Fruit fly (Drosophila melanogaster) whole organism, embryonic: ENCODE data around the gene smid.

Experiments
- CG10654 ChIP-seq: fragments of 200-800 bp; sonication (Bioruptor generic); optimal IDR thresholded peaks from 2 replicates; lab custom pipeline; 2016; ENCODE audit warnings: missing biosample characterization, missing genetic modification characterization
- CG11723 ChIP-seq: fragments of 200-800 bp; sonication (Bioruptor generic); optimal IDR thresholded peaks from 2 replicates; lab custom pipeline; 2017; ENCODE audit warnings: missing biosample characterization, mild to moderate bottlenecking, missing genetic modification characterization
- CG12769 ChIP-seq: fragments of 200-800 bp; sonication (Bioruptor generic); optimal IDR thresholded peaks from 2 replicates; lab custom pipeline; 2019; ENCODE audit warnings: missing biosample characterization, mild to moderate bottlenecking, missing genetic modification characterization, moderate library complexity
- CG12942 ChIP-seq: fragments of 200-800 bp; sonication (Bioruptor generic); optimal IDR thresholded peaks from 3 replicates; lab custom pipeline; 2016; ENCODE audit warnings: missing biosample characterization, missing genetic modification characterization
- CG16815 ChIP-seq: fragments of 200-800 bp; sonication (Bioruptor generic); optimal IDR thresholded peaks from 3 replicates; lab custom pipeline; 2017; ENCODE audit warnings: missing biosample characterization, mild to moderate bottlenecking, missing genetic modification characterization
- CG17802 ChIP-seq: fragments of 200-800 bp; sonication (Bioruptor generic); optimal IDR thresholded peaks from 2 replicates; lab custom pipeline; 2018; ENCODE audit warnings: missing biosample characterization, mild to moderate bottlenecking, missing genetic modification characterization, moderate library complexity
- CG17829 ChIP-seq: fragments of 200-800 bp; optimal IDR thresholded peaks from 2 replicates; lab custom pipeline; 2019; ENCODE audit warnings: missing biosample characterization, mild to moderate bottlenecking, missing genetic modification characterization, moderate library complexity
- CG18476 ChIP-seq: fragments of 200-800 bp; sonication (Bioruptor generic); optimal IDR thresholded peaks from 2 replicates; lab custom pipeline; 2016; ENCODE audit warnings: missing biosample characterization, mild to moderate bottlenecking, missing genetic modification characterization
- CG18619 ChIP-seq: fragments of 200-800 bp; sonication (Bioruptor generic); optimal IDR thresholded peaks from 3 replicates; lab custom pipeline; 2017; ENCODE audit warnings: missing biosample characterization, mild to moderate bottlenecking, missing genetic modification characterization
- CG33557 ChIP-seq: fragments of 200-800 bp; sonication (Bioruptor generic); optimal IDR thresholded peaks from 2 replicates; lab custom pipeline; 2019; ENCODE audit warnings: missing biosample characterization, mild to moderate bottlenecking, missing genetic modification characterization, moderate library complexity
- CG42726 ChIP-seq: fragments of 200-800 bp; sonication (Bioruptor generic); IDR thresholded peaks from 2 replicates; pipeline ENCODE4 v1.3.6; 2022; ENCODE audit warnings: missing biosample characterization, missing genetic modification characterization; ENCODE audit not compliant: partially characterized antibody
- CG4730 ChIP-seq: fragments of 200-800 bp; sonication (Bioruptor generic); IDR thresholded peaks from 2 replicates; pipeline ENCODE4 v1.3.6; 2022; ENCODE audit warnings: missing biosample characterization, missing genetic modification characterization
- CG4854 ChIP-seq: fragments of 200-800 bp; sonication (Bioruptor generic); optimal IDR thresholded peaks from 2 replicates; lab custom pipeline; 2016; ENCODE audit warnings: missing biosample characterization, missing genetic modification characterization, inconsistent platforms
- CG7786 ChIP-seq: fragments of 200-800 bp; sonication (Bioruptor generic); optimal IDR thresholded peaks from 2 replicates; lab custom pipeline; 2016; ENCODE audit warnings: missing biosample characterization, missing genetic modification characterization
- CG8290 ChIP-seq, 3 experiments: fragments of 200-800 bp; sonication (Bioruptor generic); optimal IDR thresholded peaks; 2 replicates each; lab custom pipeline; 2016 to 2019; ENCODE audit warnings: missing biosample characterization in 3 of 3, missing genetic modification characterization in 3 of 3, mild to moderate bottlenecking in 2 of 3, moderate library complexity in 1 of 3
- CG8388 ChIP-seq: fragments of 200-800 bp; sonication (Bioruptor generic); optimal IDR thresholded peaks from 2 replicates; lab custom pipeline; 2019; ENCODE audit warnings: missing biosample characterization, mild to moderate bottlenecking, missing genetic modification characterization, moderate library complexity
- CG8478 ChIP-seq: fragments of >200 bp; optimal IDR thresholded peaks from 2 replicates; lab custom pipeline; 2018
- Camta ChIP-seq: fragments of 200-800 bp; sonication (Bioruptor generic); optimal IDR thresholded peaks from 2 replicates; lab custom pipeline; 2016; ENCODE audit warnings: missing biosample characterization, missing genetic modification characterization
- Chrac-16 ChIP-seq: fragments of 200-800 bp; sonication (Bioruptor generic); optimal IDR thresholded peaks from 3 replicates; lab custom pipeline; 2016; ENCODE audit warnings: missing biosample characterization, missing genetic modification characterization
- Ets97D ChIP-seq: fragments of 200-800 bp; sonication (Bioruptor generic); optimal IDR thresholded peaks from 3 replicates; lab custom pipeline; 2016; ENCODE audit warnings: missing biosample characterization, missing genetic modification characterization
- H15 ChIP-seq: fragments of 200-800 bp; sonication (Bioruptor generic); IDR thresholded peaks from 3 replicates; pipeline ENCODE4 v1.3.6; 2022; ENCODE audit warnings: missing biosample characterization, missing genetic modification characterization
- H2.0 ChIP-seq: fragments of 200-800 bp; sonication (Bioruptor generic); IDR thresholded peaks from 2 replicates; pipeline ENCODE4 v1.3.6; 2022; ENCODE audit warnings: missing biosample characterization, missing genetic modification characterization
- HLH4C ChIP-seq: fragments of 200-800 bp; sonication (Bioruptor generic); IDR thresholded peaks from 3 replicates; pipeline ENCODE4 v1.3.6; 2022; ENCODE audit warnings: missing biosample characterization, missing genetic modification characterization; ENCODE audit not compliant: partially characterized antibody
- HLH54F ChIP-seq: fragments of 200-800 bp; sonication (Bioruptor generic); optimal IDR thresholded peaks from 3 replicates; lab custom pipeline; 2016; ENCODE audit warnings: missing biosample characterization, missing genetic modification characterization
- Hey ChIP-seq: fragments of 200-800 bp; sonication (Bioruptor generic); optimal IDR thresholded peaks from 3 replicates; lab custom pipeline; 2018; ENCODE audit warnings: missing biosample characterization, mild to moderate bottlenecking, missing genetic modification characterization
- Hmr ChIP-seq: fragments of 200-800 bp; sonication (Bioruptor generic); optimal IDR thresholded peaks from 3 replicates; lab custom pipeline; 2017; ENCODE audit warnings: mild to moderate bottlenecking, missing biosample characterization, missing genetic modification reagents, missing genetic modification characterization
- MBD-R2 ChIP-seq: fragments of 200-800 bp; sonication (Bioruptor generic); IDR thresholded peaks from 2 replicates; pipeline ENCODE4 v1.3.6; 2022; ENCODE audit warnings: missing biosample characterization, missing genetic modification characterization
- Myb ChIP-seq: fragments of 200-800 bp; sonication (Bioruptor generic); optimal IDR thresholded peaks from 2 replicates; lab custom pipeline; 2016; ENCODE audit warnings: missing biosample characterization, missing genetic modification characterization
- Six4 ChIP-seq: fragments of 200-800 bp; sonication (Bioruptor generic); optimal IDR thresholded peaks from 2 replicates; lab custom pipeline; 2016; ENCODE audit warnings: missing biosample characterization, missing genetic modification characterization
- ara ChIP-seq: fragments of 200-800 bp; sonication (Bioruptor generic); IDR thresholded peaks from 2 replicates; pipeline ENCODE4 v1.3.6; 2022; ENCODE audit warnings: missing biosample characterization, missing genetic modification characterization
- bigmax ChIP-seq: fragments of 200-800 bp; sonication (Bioruptor generic); optimal IDR thresholded peaks from 2 replicates; lab custom pipeline; 2018; ENCODE audit warnings: missing biosample characterization, mild to moderate bottlenecking, missing genetic modification characterization
- btn ChIP-seq: fragments of 200-800 bp; sonication (Bioruptor generic); optimal IDR thresholded peaks from 2 replicates; lab custom pipeline; 2016; ENCODE audit warnings: missing biosample characterization, missing genetic modification characterization
- caup ChIP-seq: fragments of 200-800 bp; sonication (Bioruptor generic); optimal IDR thresholded peaks from 3 replicates; lab custom pipeline; 2017; ENCODE audit warnings: missing biosample characterization, mild to moderate bottlenecking, missing genetic modification characterization, moderate library complexity; ENCODE audit not compliant: severe bottlenecking
- dm ChIP-seq: fragments of 200-800 bp; sonication (Bioruptor generic); optimal IDR thresholded peaks from 3 replicates; lab custom pipeline; 2016; ENCODE audit warnings: missing biosample characterization, missing genetic modification characterization
- fd96Cb ChIP-seq: fragments of 200-800 bp; sonication (Bioruptor generic); optimal IDR thresholded peaks from 2 replicates; lab custom pipeline; 2018; ENCODE audit warnings: missing biosample characterization, mild to moderate bottlenecking, missing genetic modification characterization, moderate library complexity
- jigr1 ChIP-seq: fragments of 200-800 bp; sonication (Bioruptor generic); IDR thresholded peaks from 3 replicates; pipeline ENCODE4 v1.3.6; 2022; ENCODE audit warnings: missing biosample characterization, missing genetic modification characterization
- lbe ChIP-seq: fragments of 200-800 bp; sonication (Bioruptor generic); optimal IDR thresholded peaks from 2 replicates; lab custom pipeline; 2016; ENCODE audit warnings: missing biosample characterization, mild to moderate bottlenecking, missing genetic modification characterization
- nerfin-2 ChIP-seq: fragments of 200-800 bp; sonication (Bioruptor generic); IDR thresholded peaks from 2 replicates; pipeline ENCODE4 v1.3.6; 2022; ENCODE audit warnings: missing biosample characterization, missing genetic modification characterization; ENCODE audit not compliant: partially characterized antibody
- nom ChIP-seq: fragments of 200-800 bp; sonication (Bioruptor generic); optimal IDR thresholded peaks from 2 replicates; lab custom pipeline; 2017; ENCODE audit warnings: missing biosample characterization, missing genetic modification characterization, mild to moderate bottlenecking, moderate library complexity, missing genetic modification reagents
- odd ChIP-seq: fragments of 200-800 bp; sonication (Bioruptor generic); optimal IDR thresholded peaks from 2 replicates; lab custom pipeline; 2017; ENCODE audit warnings: missing biosample characterization, mild to moderate bottlenecking, missing genetic modification characterization
- pzg ChIP-seq: fragments of 200-800 bp; sonication (Bioruptor generic); optimal IDR thresholded peaks from 3 replicates; lab custom pipeline; 2018; ENCODE audit warnings: missing biosample characterization, mild to moderate bottlenecking, missing genetic modification characterization, moderate library complexity
- ranshi ChIP-seq: fragments of 200-800 bp; sonication (Bioruptor generic); IDR thresholded peaks from 2 replicates; pipeline ENCODE4 v1.3.6; 2022; ENCODE audit warnings: missing biosample characterization, missing genetic modification characterization
- so ChIP-seq: fragments of 200-800 bp; sonication (Bioruptor generic); IDR thresholded peaks from 3 replicates; pipeline ENCODE4 v1.3.6; 2022; ENCODE audit warnings: missing biosample characterization, missing genetic modification characterization
- tgo ChIP-seq: fragments of 200-800 bp; sonication (Bioruptor generic); IDR thresholded peaks from 3 replicates; pipeline ENCODE4 v1.3.6; 2022; ENCODE audit warnings: missing biosample characterization, missing genetic modification characterization
- tll ChIP-seq, 2 experiments: fragments of 200-800 bp in 1 of 2; fragments of >200 bp in 1 of 2; sonication (Bioruptor generic) in 1 of 2; optimal IDR thresholded peaks; 2 replicates each; lab custom pipeline; 2017 to 2019; ENCODE audit warnings: missing biosample characterization in 2 of 2, missing genetic modification characterization in 2 of 2, mild to moderate bottlenecking in 1 of 2, moderate library complexity in 1 of 2
- unc-4 ChIP-seq: fragments of 200-800 bp; sonication (Bioruptor generic); IDR thresholded peaks from 2 replicates; pipeline ENCODE4 v1.3.6; 2022; ENCODE audit warnings: missing biosample characterization, missing genetic modification characterization; ENCODE audit not compliant: partially characterized antibody
- wek ChIP-seq: fragments of 200-800 bp; sonication (Bioruptor generic); optimal IDR thresholded peaks from 3 replicates; lab custom pipeline; 2018; ENCODE audit warnings: missing biosample characterization, mild to moderate bottlenecking, missing genetic modification characterization, moderate library complexity
- wor ChIP-seq: fragments of 200-800 bp; sonication (Bioruptor generic); IDR thresholded peaks from 2 replicates; pipeline ENCODE4 v1.3.6; 2022; ENCODE audit warnings: missing biosample characterization, missing genetic modification characterization

Gene smid

DNA sequence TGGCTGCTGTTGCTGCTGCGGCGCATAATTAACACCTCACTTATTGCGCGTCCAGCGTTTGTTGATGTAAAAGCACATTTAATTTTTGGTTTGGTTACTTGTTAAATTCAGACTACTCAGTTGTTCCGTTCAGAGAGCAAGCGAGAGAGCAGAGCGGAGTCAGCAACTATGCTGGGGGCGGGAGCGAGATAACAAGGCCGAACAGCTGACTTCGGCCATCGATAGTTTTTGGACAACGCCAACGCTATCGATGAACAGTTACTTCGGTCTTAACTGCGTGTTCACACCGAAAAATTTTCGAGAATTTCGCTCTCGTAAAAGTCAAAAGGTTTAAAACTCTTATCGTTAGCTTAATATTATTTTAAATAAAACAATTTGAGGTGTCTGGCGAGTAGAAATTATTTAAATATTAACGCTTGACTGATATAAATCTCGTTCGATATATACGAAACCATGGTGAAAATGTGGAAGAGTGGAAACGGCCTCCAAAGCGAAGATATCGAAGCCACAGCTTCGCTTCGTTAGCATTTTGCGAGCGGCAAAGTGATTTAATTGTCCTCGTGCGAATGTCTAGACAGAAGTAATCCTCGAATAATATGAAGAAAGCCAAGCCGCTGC is at the start of gene smid, which contains the start of gene SMSr:
TSS of gene smid (plus strand) at position 256 of the 618 bp plus-strand sequence.
TSS of gene SMSr (minus strand) at position 116 of the 618 bp plus-strand sequence.
- TF ChIP-seq CG17802 (tag; lab: Kevin White, UChicago) (peak; percentile 93), nerfin-2 (GFP tag; lab: Robert Waterston, UW) (peak; percentile 51), Hey (tag; lab: Kevin White, UChicago) (no peak), wek (GFP tag; lab: Kevin White, UChicago) (peak; percentile 22), CG10654 (GFP tag; lab: Kevin White, UChicago) (peak; percentile 38), Chrac-16 (GFP tag; lab: Kevin White, UChicago) (peak; percentile 54), pzg (GFP tag; lab: Kevin White, UChicago) (peak; percentile 73), CG4854 (peak; percentile 52), btn (GFP tag; lab: Kevin White, UChicago) (no peak), fd96Cb (peak; percentile 39), nom (GFP tag; lab: Kevin White, UChicago) (peak; percentile 38), H15 (0 out of 3 replicates have a peak, but pooled peaks have one; percentile 46), CG33557 (GFP tag; lab: Kevin White, UChicago) (peak; percentile 22), CG7786 (GFP tag; lab: Kevin White, UChicago) (peak; percentile 33), ranshi (GFP tag; lab: Robert Waterston, UW) (0 out of 2 replicates have a peak, but pooled peaks have one; percentile 32), jigr1 (GFP tag; lab: Robert Waterston, UW) (no peak), CG18476 (GFP tag; lab: Kevin White, UChicago) (peak; percentile 6), tgo (GFP tag; lab: Robert Waterston, UW) (peak; percentile 42; the same call in 2 of the 3 replicates), Myb (GFP tag; lab: Kevin White, UChicago) (peak; percentile 24), wor (no peak), unc-4 (GFP tag; lab: Robert Waterston, UW) (peak; percentile 91), CG18619 (GFP tag; lab: Kevin White, UChicago) (peak; percentile 48), CG4730 (GFP tag; lab: Robert Waterston, UW) (no peak), HLH54F (GFP tag; lab: Kevin White, UChicago) (peak; percentile 55), H2.0 (GFP tag; lab: Robert Waterston, UW) (peak; percentile 32; the same call in 1 of the 2 replicates), CG16815 (GFP tag; lab: Kevin White, UChicago) (peak; percentile 19), MBD-R2 (GFP tag; lab: Robert Waterston, UW) (peak; percentile 57), CG8290 (GFP tag; optimal IDR thresholded peaks at IDR 0.05; lab: Kevin White, UChicago) (peak; percentile 45), CG8290 (tag; optimal IDR thresholded peaks at IDR 0.05; lab: Kevin White, UChicago) (peak in 1 of 2 experiments; percentile 4), Hmr (GFP tag; lab: Kevin White, UChicago) (peak; percentile 75), caup (no peak), dm (GFP tag; lab: Kevin White, UChicago) (peak; percentile 49), ara (GFP tag; lab: Robert Waterston, UW) (0 out of 2 replicates have a peak, but pooled peaks have one; percentile 44), so (GFP tag; lab: Robert Waterston, UW) (no peak), tll (GFP tag; optimal IDR thresholded peaks at IDR 0.05; lab: Kevin White, UChicago) (peak; percentile 80 to 96), bigmax (GFP tag; lab: Kevin White, UChicago) (peak; percentile 25), CG17829 (tag; lab: Kevin White, UChicago) (peak; percentile 77), CG42726 (GFP tag; lab: Robert Waterston, UW) (0 out of 2 replicates have a peak, but pooled peaks have one; percentile 53), CG12769 (tag; lab: Kevin White, UChicago) (no peak), CG11723 (GFP tag; lab: Kevin White, UChicago) (peak; percentile 35), CG12942 (peak; percentile 54), odd (GFP tag; lab: Kevin White, UChicago) (no peak), Ets97D (GFP tag; lab: Kevin White, UChicago) (peak; percentile 70), CG8388 (no peak), Six4 (GFP tag; lab: Kevin White, UChicago) (peak; percentile 35), Camta (GFP tag; lab: Kevin White, UChicago) (peak; percentile 69), HLH4C (GFP tag; lab: Robert Waterston, UW) (peak; percentile 88), CG8478 (lab: Kevin White, UChicago) (no peak), lbe (GFP tag; lab: Kevin White, UChicago) (peak; percentile 17)
